Fruit fly (Drosophila melanogaster) S2 (cell line): Measurements from ENCODE around the gene CG33303.

Experiments
- CG8478 ChIP-seq: fragments of >200 bp; optimal IDR thresholded peaks from 2 replicates; lab custom pipeline; 2018
- CTCF ChIP-seq, 2 experiments: fragments of >200 bp; optimal IDR thresholded peaks; 2 replicates each; lab custom pipeline; 2018

DNA sequence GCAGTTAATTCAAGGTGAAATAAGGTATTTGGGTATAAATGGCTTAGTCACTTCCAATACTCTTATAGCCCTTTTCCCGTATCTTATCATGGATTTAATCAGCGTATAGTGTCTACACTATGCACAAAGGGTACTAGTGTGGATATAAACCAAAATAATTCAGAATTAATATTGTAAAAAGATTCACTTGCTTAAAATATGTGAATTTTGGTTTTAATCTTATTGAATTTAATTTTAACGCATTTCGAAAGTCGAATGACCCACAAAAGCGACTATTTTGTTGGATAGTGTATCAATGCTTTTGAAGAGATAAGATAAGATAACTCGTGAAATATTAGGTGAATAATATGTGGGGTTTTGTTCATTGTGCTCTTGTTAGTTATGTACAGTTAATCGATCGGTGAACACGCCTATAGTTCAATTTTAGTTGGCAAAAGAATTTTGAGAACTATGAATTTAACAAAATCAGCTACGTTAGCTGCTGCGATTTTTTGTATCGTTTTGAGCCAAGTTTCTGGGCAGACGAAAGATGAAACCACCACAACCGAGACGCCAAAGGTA, 6.4 kb upstream of the CG33303 start, which contains the start of gene CG5096:
- TF ChIP-seq CTCF (optimal IDR thresholded peaks at IDR 0.05; lab: Kevin White, UChicago): no peak
- TF ChIP-seq CG8478 (lab: Kevin White, UChicago): no peak
